Worm (Caenorhabditis elegans) whole organism, early embryonic: ENCODE results near the gene C09G12.17.

Experiments
- B0310.2 ChIP-seq: sonication (generic microtip); optimal IDR thresholded peaks from 2 replicates; lab custom pipeline; 2016; ENCODE audit warnings: mild to moderate bottlenecking, missing genetic modification characterization, missing compliant biosample characterization
- F13C5.2 ChIP-seq: sonication (generic microtip); optimal IDR thresholded peaks from 2 replicates; lab custom pipeline; 2017; ENCODE audit warnings: mild to moderate bottlenecking, missing genetic modification characterization, inconsistent platforms, missing compliant biosample characterization
- aly-1 ChIP-seq: sonication (generic microtip); optimal IDR thresholded peaks from 2 replicates; lab custom pipeline; 2016; ENCODE audit warnings: missing genetic modification characterization, missing compliant biosample characterization
- ama-1 ChIP-seq: fragments of 150-350 bp; optimal IDR thresholded peaks from 2 replicates; lab custom pipeline; 2014
- ceh-13 ChIP-seq: fragments of 200-800 bp; sonication (Bioruptor generic); optimal IDR thresholded peaks from 2 replicates; lab custom pipeline; 2018; ENCODE audit warnings: mild to moderate bottlenecking, missing genetic modification characterization, missing compliant biosample characterization
- ceh-36 ChIP-seq: sonication (generic microtip); optimal IDR thresholded peaks from 2 replicates; lab custom pipeline; 2016; ENCODE audit warnings: missing genetic modification characterization, inconsistent platforms, missing compliant biosample characterization
- ets-7 ChIP-seq: sonication (generic microtip); optimal IDR thresholded peaks from 2 replicates; lab custom pipeline; 2016; ENCODE audit warnings: missing genotype, missing genetic modification characterization, missing compliant biosample characterization
- flt-1 ChIP-seq: fragments of 200-800 bp; sonication (Bioruptor generic); IDR thresholded peaks from 2 replicates; pipeline ENCODE4 v1.3.6; 2022; ENCODE audit warnings: missing genetic modification characterization, missing compliant biosample characterization
- hmbx-1 ChIP-seq: sonication (generic microtip); optimal IDR thresholded peaks from 2 replicates; lab custom pipeline; 2016; ENCODE audit warnings: mild to moderate bottlenecking, missing genetic modification characterization, missing compliant biosample characterization
- hmg-4 ChIP-seq: fragments of 200-800 bp; sonication (Bioruptor generic); optimal IDR thresholded peaks from 2 replicates; lab custom pipeline; 2018; ENCODE audit warnings: mild to moderate bottlenecking, missing genetic modification characterization, missing compliant biosample characterization
- hnd-1 ChIP-seq: sonication (generic microtip); optimal IDR thresholded peaks from 2 replicates; lab custom pipeline; 2016; ENCODE audit warnings: missing genetic modification characterization, missing compliant biosample characterization
- pes-1 ChIP-seq: fragments of 200-800 bp; sonication (Bioruptor generic); IDR thresholded peaks from 2 replicates; pipeline ENCODE4 v1.3.6; 2022; ENCODE audit warnings: missing genetic modification reagents, missing genetic modification characterization, missing compliant biosample characterization
- scrt-1 ChIP-seq: fragments of 200-800 bp; sonication (Bioruptor generic); IDR thresholded peaks from 2 replicates; pipeline ENCODE4 v1.3.6; 2022; ENCODE audit warnings: missing genetic modification characterization, missing compliant biosample characterization
- sea-1 ChIP-seq: fragments of 200-800 bp; sonication (Bioruptor generic); conservative IDR thresholded peaks from 2 replicates; pipeline ENCODE4 v1.3.6; 2022; ENCODE audit warnings: missing genetic modification characterization, missing compliant biosample characterization
- tbx-11 ChIP-seq: fragments of 200-800 bp; sonication (Bioruptor generic); IDR thresholded peaks from 2 replicates; pipeline ENCODE4 v1.3.6; 2022; ENCODE audit warnings: missing genetic modification characterization, missing compliant biosample characterization
- tbx-37 ChIP-seq: fragments of 200-800 bp; sonication (Bioruptor generic); conservative IDR thresholded peaks from 2 replicates; pipeline ENCODE4 v1.3.6; 2022; ENCODE audit warnings: missing genetic modification reagents, missing genetic modification characterization, missing compliant biosample characterization
- tra-4 ChIP-seq: sonication (generic microtip); optimal IDR thresholded peaks from 2 replicates; lab custom pipeline; 2017; ENCODE audit warnings: missing genetic modification characterization, missing compliant biosample characterization

The C09G12.17 gene

DNA sequence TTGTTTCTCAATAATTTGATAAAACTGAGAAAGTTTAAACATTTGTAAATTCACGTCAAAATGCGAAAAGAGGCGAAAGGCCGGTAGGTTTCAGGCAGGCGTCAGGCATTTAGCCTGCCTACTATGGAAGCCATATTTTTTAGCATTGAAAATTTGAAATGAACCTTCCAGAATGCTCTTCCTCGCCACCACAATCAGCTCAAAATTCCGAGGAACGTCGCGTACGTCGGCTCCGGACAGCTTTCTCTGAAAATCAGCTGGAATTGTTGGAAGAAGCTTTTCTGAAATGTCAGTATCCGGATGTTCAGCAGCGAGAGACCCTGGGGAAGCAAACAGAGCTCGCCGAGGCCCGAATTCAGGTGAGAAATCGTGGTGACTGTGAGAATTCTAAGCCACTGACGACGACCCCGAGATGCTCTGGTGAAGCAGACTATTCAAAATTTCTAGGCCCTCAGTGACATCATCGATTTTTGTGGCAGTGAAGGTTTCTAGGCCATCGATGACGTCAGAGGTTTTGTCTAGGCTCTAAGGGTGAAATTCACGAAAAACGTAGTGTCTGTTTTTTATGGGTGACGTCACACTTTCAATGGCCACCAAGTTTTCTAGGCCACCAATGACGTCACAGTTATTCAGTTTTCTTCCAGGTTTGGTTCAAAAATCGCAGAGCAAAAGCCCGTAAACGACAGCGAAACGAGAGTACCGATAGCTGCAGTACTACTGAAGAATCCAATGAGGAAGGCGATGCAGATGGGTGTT, 5.9 kb upstream of the C09G12.17 start:
- TF ChIP-seq tra-4 (tag; lab: Kevin White, UChicago), result no peak
- no peak for TF ChIP-seq ceh-13 (GFP tag; lab: Kevin White, UChicago)
- no peak for TF ChIP-seq sea-1 (GFP tag; lab: Robert Waterston, UW)
- no peak for TF ChIP-seq ets-7 (tag; lab: Kevin White, UChicago)
- no peak for TF ChIP-seq B0310.2 (tag; lab: Kevin White, UChicago)
- TF ChIP-seq F13C5.2, result no peak
- no peak for TF ChIP-seq hmg-4 (GFP tag; lab: Kevin White, UChicago)
- no peak for TF ChIP-seq flt-1 (GFP tag; lab: Robert Waterston, UW)
- no peak for TF ChIP-seq hnd-1 (tag; lab: Kevin White, UChicago)
- TF ChIP-seq hmbx-1 (tag; lab: Kevin White, UChicago), result no peak
- no peak for TF ChIP-seq pes-1 (GFP tag; lab: Robert Waterston, UW)
- no peak for TF ChIP-seq ama-1
- TF ChIP-seq tbx-37 (GFP tag; lab: Robert Waterston, UW), result no peak
- TF ChIP-seq ceh-36 (tag; lab: Kevin White, UChicago), result no peak
- no peak for TF ChIP-seq scrt-1
- no peak for TF ChIP-seq aly-1 (tag; lab: Kevin White, UChicago)
- no peak for TF ChIP-seq tbx-11

- no peak for TF ChIP-seq hmg-4 (GFP tag; lab: Kevin White, UChicago)
- no peak for TF ChIP-seq hmbx-1 (tag; lab: Kevin White, UChicago)
- TF ChIP-seq flt-1 (GFP tag; lab: Robert Waterston, UW), result no peak
Observed at ce11 chrIV:3497909-3498308, 1.7 kb upstream of the C09G12.17 start, which contains the start of gene ceh-53. Gene ceh-53 (plus strand): TSS chrIV:3498209.

DNA sequence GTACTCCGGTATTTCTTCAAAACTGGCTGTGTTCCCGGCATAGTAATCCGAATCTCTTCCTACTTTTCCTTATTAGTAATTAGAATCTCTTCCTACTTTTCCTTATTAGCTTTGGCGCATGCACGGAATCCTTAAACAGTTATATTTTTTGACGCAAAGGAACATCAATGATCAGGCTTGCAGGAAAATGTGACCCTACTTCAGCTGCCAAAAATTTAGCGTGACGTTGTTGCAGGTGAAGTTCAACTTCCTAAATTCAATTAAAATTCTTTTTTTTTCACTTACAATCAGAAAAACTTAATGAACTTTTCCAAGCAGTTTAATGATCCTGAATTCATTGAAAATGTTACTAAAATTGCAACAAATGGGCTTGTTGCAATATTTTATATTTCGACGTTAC, 2.9 kb downstream of the C09G12.17 start, which contains the start of gene srz-79:
Gene srz-79 (plus strand): TSS at position 301 of the 400 bp plus-strand sequence.
- TF ChIP-seq ama-1, result no peak
- TF ChIP-seq sea-1 (GFP tag; lab: Robert Waterston, UW), result no peak
- no peak for TF ChIP-seq tbx-11
- TF ChIP-seq tra-4 (tag; lab: Kevin White, UChicago), result no peak
- no peak for TF ChIP-seq flt-1 (GFP tag; lab: Robert Waterston, UW)
- TF ChIP-seq B0310.2 (tag; lab: Kevin White, UChicago), result no peak
- no peak for TF ChIP-seq hmg-4 (GFP tag; lab: Kevin White, UChicago)
- no peak for TF ChIP-seq aly-1 (tag; lab: Kevin White, UChicago)
- TF ChIP-seq F13C5.2, result no peak
- TF ChIP-seq ceh-13 (GFP tag; lab: Kevin White, UChicago), result no peak
- TF ChIP-seq ets-7 (tag; lab: Kevin White, UChicago), result no peak
- TF ChIP-seq hnd-1 (tag; lab: Kevin White, UChicago), result no peak
- no peak for TF ChIP-seq pes-1 (GFP tag; lab: Robert Waterston, UW)

ce11 chrIV:3491477-3491876, 4.8 kb downstream of the C09G12.17 start, which contains the start of gene srz-78:
Gene srz-78 (plus strand): TSS chrIV:3491777.
- TF ChIP-seq ceh-36 (tag; lab: Kevin White, UChicago) (no peak), hmbx-1 (tag; lab: Kevin White, UChicago) (no peak), hnd-1 (tag; lab: Kevin White, UChicago) (no peak), hmg-4 (GFP tag; lab: Kevin White, UChicago) (no peak), tra-4 (tag; lab: Kevin White, UChicago) (no peak), F13C5.2 (no peak), B0310.2 (tag; lab: Kevin White, UChicago) (no peak), ets-7 (tag; lab: Kevin White, UChicago) (no peak), flt-1 (GFP tag; lab: Robert Waterston, UW) (no peak), tbx-11 (no peak), scrt-1 (no peak), aly-1 (tag; lab: Kevin White, UChicago) (no peak)

ce11 chrIV:3482195-3482959, 13.9 kb downstream of the C09G12.17 start, which contains the start of gene srz-82:
Gene srz-82 (plus strand): TSS chrIV:3482895.
- TF ChIP-seq hnd-1 (tag; lab: Kevin White, UChicago) (no peak), hmg-4 (GFP tag; lab: Kevin White, UChicago) (no peak), F13C5.2 (no peak), tbx-37 (GFP tag; lab: Robert Waterston, UW) (no peak), sea-1 (GFP tag; lab: Robert Waterston, UW) (no peak), hmbx-1 (tag; lab: Kevin White, UChicago) (no peak), ceh-36 (tag; lab: Kevin White, UChicago) (no peak), flt-1 (GFP tag; lab: Robert Waterston, UW) (no peak), ets-7 (tag; lab: Kevin White, UChicago) (no peak), scrt-1 (no peak), aly-1 (tag; lab: Kevin White, UChicago) (no peak), pes-1 (GFP tag; lab: Robert Waterston, UW) (no peak), tbx-11 (no peak), tra-4 (tag; lab: Kevin White, UChicago) (no peak)

ce11 chrIV:3481760-3482159, 14.5 kb downstream of the C09G12.17 start, which contains the start of gene srz-37:
Gene srz-37 (minus strand): TSS chrIV:3481860.
- no peak for TF ChIP-seq hnd-1 (tag; lab: Kevin White, UChicago)
- TF ChIP-seq F13C5.2, result no peak
- no peak for TF ChIP-seq pes-1 (GFP tag; lab: Robert Waterston, UW)
- no peak for TF ChIP-seq scrt-1
- TF ChIP-seq hmg-4 (GFP tag; lab: Kevin White, UChicago), result no peak
- TF ChIP-seq ama-1, result no peak
- no peak for TF ChIP-seq tbx-11
- no peak for TF ChIP-seq ets-7 (tag; lab: Kevin White, UChicago)
- no peak for TF ChIP-seq tbx-37 (GFP tag; lab: Robert Waterston, UW)
- no peak for TF ChIP-seq sea-1 (GFP tag; lab: Robert Waterston, UW)
- no peak for TF ChIP-seq ceh-36 (tag; lab: Kevin White, UChicago)
